Fruit fly (Drosophila melanogaster): ENCODE data around the gene SuUR.

DNA sequence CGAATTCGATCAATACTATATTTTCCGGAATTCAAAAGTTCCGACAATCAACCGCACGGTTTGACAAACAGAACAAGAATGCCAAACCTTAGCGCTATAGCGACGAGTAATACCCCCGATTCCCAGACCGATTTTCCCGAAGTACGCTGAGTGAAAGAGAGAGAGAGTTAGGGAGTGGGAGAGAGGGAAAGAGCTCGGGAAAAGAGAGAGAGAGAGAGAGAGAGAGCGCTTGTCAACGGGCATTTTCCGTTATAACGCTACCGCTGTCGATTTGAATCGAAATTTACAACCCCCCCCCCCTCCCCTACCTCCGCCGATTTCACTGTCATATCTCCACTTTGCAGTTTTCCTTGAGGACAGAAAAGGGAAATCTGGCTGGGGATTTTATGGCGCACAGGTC, 18.2 kb upstream of the SuUR start:
- no peak for TF ChIP-seq CG8478 (optimal IDR thresholded peaks at IDR 0.05)
- TF ChIP-seq CTCF (optimal IDR thresholded peaks at IDR 0.05): no peak
